Fruit fly (Drosophila melanogaster) whole organism, embryonic: Measurements from ENCODE around the gene CG11679.

ENCODE experiments used
- Adf1 ChIP-seq: fragments of 200-800 bp; sonication (Bioruptor generic); IDR thresholded peaks from 2 replicates; pipeline ENCODE4 v1.3.6; 2022; ENCODE audit warnings: missing biosample characterization, missing genetic modification characterization
- Atf6 ChIP-seq: fragments of 200-800 bp; sonication (Bioruptor generic); IDR thresholded peaks from 2 replicates; pipeline ENCODE4 v1.3.6; 2022; ENCODE audit warnings: missing biosample characterization, missing genetic modification characterization
- B-H2 ChIP-seq: fragments of 200-800 bp; sonication (Bioruptor generic); optimal IDR thresholded peaks from 2 replicates; lab custom pipeline; 2018; ENCODE audit warnings: missing biosample characterization, mild to moderate bottlenecking, missing genetic modification characterization
- CG10431 ChIP-seq: fragments of 200-800 bp; sonication (Bioruptor generic); optimal IDR thresholded peaks from 3 replicates; lab custom pipeline; 2018; ENCODE audit warnings: missing biosample characterization, mild to moderate bottlenecking, missing genetic modification characterization
- CG11247 ChIP-seq: fragments of 200-800 bp; sonication (Bioruptor generic); IDR thresholded peaks from 2 replicates; pipeline ENCODE4 v1.3.6; 2022; ENCODE audit warnings: missing biosample characterization, missing genetic modification characterization
- CG13624 ChIP-seq: fragments of 200-800 bp; sonication (Bioruptor generic); optimal IDR thresholded peaks from 2 replicates; lab custom pipeline; 2016; ENCODE audit warnings: missing biosample characterization, missing genetic modification characterization
- CG14441 ChIP-seq: fragments of 200-800 bp; sonication (Bioruptor generic); IDR thresholded peaks from 2 replicates; pipeline ENCODE4 v1.3.6; 2022; ENCODE audit warnings: missing biosample characterization, missing genetic modification characterization
- CG17186 ChIP-seq: fragments of 200-800 bp; sonication (Bioruptor generic); optimal IDR thresholded peaks from 3 replicates; lab custom pipeline; 2017; ENCODE audit warnings: missing biosample characterization, missing genetic modification reagents, missing genetic modification characterization
- CG1792 ChIP-seq: fragments of 200-800 bp; sonication (Bioruptor generic); optimal IDR thresholded peaks from 2 replicates; lab custom pipeline; 2016; ENCODE audit warnings: missing biosample characterization, missing genetic modification characterization
- CG2116 ChIP-seq: fragments of 200-800 bp; sonication (Bioruptor generic); optimal IDR thresholded peaks from 3 replicates; lab custom pipeline; 2018; ENCODE audit warnings: missing biosample characterization, mild to moderate bottlenecking, missing genetic modification characterization
- CG33213 ChIP-seq: fragments of 200-800 bp; sonication (Bioruptor generic); optimal IDR thresholded peaks from 3 replicates; lab custom pipeline; 2016; ENCODE audit warnings: missing biosample characterization, missing genetic modification characterization
- CG34422 ChIP-seq: fragments of 200-800 bp; sonication (Bioruptor generic); IDR thresholded peaks from 3 replicates; pipeline ENCODE4 v1.3.6; 2022; ENCODE audit warnings: missing biosample characterization, missing genetic modification characterization
- CG4617 ChIP-seq: fragments of 200-800 bp; sonication (Bioruptor generic); optimal IDR thresholded peaks from 3 replicates; lab custom pipeline; 2016; ENCODE audit warnings: missing biosample characterization, missing genetic modification characterization, borderline replicate concordance
- CG7963 ChIP-seq: fragments of 200-800 bp; sonication (Bioruptor generic); IDR thresholded peaks from 3 replicates; pipeline ENCODE4 v1.3.6; 2022; ENCODE audit warnings: missing biosample characterization, missing genetic modification characterization; ENCODE audit not compliant: partially characterized antibody
- CG8924 ChIP-seq: fragments of 200-800 bp; optimal IDR thresholded peaks from 3 replicates; lab custom pipeline; 2019; ENCODE audit warnings: missing biosample characterization, mild to moderate bottlenecking, missing genetic modification characterization, moderate library complexity
- CG9797 ChIP-seq: fragments of 200-800 bp; sonication (Bioruptor generic); optimal IDR thresholded peaks from 3 replicates; lab custom pipeline; 2018; ENCODE audit warnings: missing biosample characterization, mild to moderate bottlenecking, missing genetic modification characterization
- Dip3 ChIP-seq: fragments of 200-800 bp; sonication (Bioruptor generic); optimal IDR thresholded peaks from 3 replicates; lab custom pipeline; 2016; ENCODE audit warnings: missing biosample characterization, missing genetic modification characterization
- Dll ChIP-seq: fragments of 200-800 bp; sonication (Bioruptor generic); IDR thresholded peaks from 4 replicates; pipeline ENCODE4 v1.3.6; 2022; ENCODE audit warnings: missing biosample characterization, missing genetic modification characterization; ENCODE audit not compliant: partially characterized antibody
- Elba2 ChIP-seq: fragments of 200-800 bp; sonication (Bioruptor generic); optimal IDR thresholded peaks from 3 replicates; lab custom pipeline; 2016; ENCODE audit warnings: missing biosample characterization, missing genetic modification characterization
- Hmr ChIP-seq: fragments of 200-800 bp; sonication (Bioruptor generic); optimal IDR thresholded peaks from 3 replicates; lab custom pipeline; 2017; ENCODE audit warnings: mild to moderate bottlenecking, missing biosample characterization, missing genetic modification reagents, missing genetic modification characterization
- MESR4 ChIP-seq: fragments of 200-800 bp; sonication (Bioruptor generic); optimal IDR thresholded peaks from 2 replicates; lab custom pipeline; 2018; ENCODE audit warnings: missing biosample characterization, mild to moderate bottlenecking, missing genetic modification characterization, moderate library complexity
- NC2α ChIP-seq: fragments of 200-800 bp; sonication (Bioruptor generic); optimal IDR thresholded peaks from 2 replicates; lab custom pipeline; 2016; ENCODE audit warnings: missing biosample characterization, missing genetic modification characterization
- NFAT ChIP-seq: fragments of 200-800 bp; sonication (Bioruptor generic); IDR thresholded peaks from 2 replicates; pipeline ENCODE4 v1.3.6; 2022; ENCODE audit warnings: missing biosample characterization, missing genetic modification characterization
- Opbp ChIP-seq: fragments of 200-800 bp; sonication (Bioruptor generic); IDR thresholded peaks from 3 replicates; pipeline ENCODE4 v1.3.6; 2022; ENCODE audit warnings: missing biosample characterization, missing genetic modification characterization; ENCODE audit not compliant: partially characterized antibody
- Sin3A ChIP-seq: fragments of >200 bp; optimal IDR thresholded peaks from 2 replicates; lab custom pipeline; 2018
- YL-1 ChIP-seq: fragments of 200-800 bp; sonication (Bioruptor generic); optimal IDR thresholded peaks from 3 replicates; lab custom pipeline; 2017; ENCODE audit warnings: missing biosample characterization, mild to moderate bottlenecking, missing genetic modification characterization
- bigmax ChIP-seq: fragments of 200-800 bp; sonication (Bioruptor generic); optimal IDR thresholded peaks from 2 replicates; lab custom pipeline; 2018; ENCODE audit warnings: missing biosample characterization, mild to moderate bottlenecking, missing genetic modification characterization
- dm ChIP-seq: fragments of 200-800 bp; sonication (Bioruptor generic); optimal IDR thresholded peaks from 3 replicates; lab custom pipeline; 2016; ENCODE audit warnings: missing biosample characterization, missing genetic modification characterization
- dpn ChIP-seq, 2 experiments: fragments of 200-800 bp; sonication (Bioruptor generic); optimal IDR thresholded peaks; 3 replicates each; lab custom pipeline; 2016; ENCODE audit warnings: missing biosample characterization in 2 of 2, missing genetic modification characterization in 2 of 2
- fd102C ChIP-seq: fragments of 200-800 bp; sonication (Bioruptor generic); optimal IDR thresholded peaks from 2 replicates; lab custom pipeline; 2018; ENCODE audit warnings: missing biosample characterization, mild to moderate bottlenecking, missing genetic modification characterization, moderate library complexity
- gfzf ChIP-seq: fragments of 200-800 bp; sonication (Bioruptor generic); optimal IDR thresholded peaks from 2 replicates; lab custom pipeline; 2016; ENCODE audit warnings: missing biosample characterization, mild to moderate bottlenecking, missing genetic modification characterization, moderate library complexity
- gt ChIP-seq: fragments of 200-800 bp; sonication (Bioruptor generic); IDR thresholded peaks from 2 replicates; pipeline ENCODE4 v1.3.6; 2022; ENCODE audit warnings: missing biosample characterization, missing genetic modification characterization
- kay ChIP-seq: fragments of 200-800 bp; sonication (Bioruptor generic); optimal IDR thresholded peaks from 2 replicates; lab custom pipeline; 2016; ENCODE audit warnings: missing biosample characterization, missing genetic modification characterization
- kni ChIP-seq: fragments of 200-800 bp; sonication (Bioruptor generic); optimal IDR thresholded peaks from 3 replicates; lab custom pipeline; 2017; ENCODE audit warnings: mild to moderate bottlenecking, missing biosample characterization, missing genetic modification reagents, missing genetic modification characterization
- mld ChIP-seq: fragments of 200-800 bp; sonication (Bioruptor generic); IDR thresholded peaks from 3 replicates; pipeline ENCODE4 v1.3.6; 2022; ENCODE audit warnings: missing biosample characterization, missing genetic modification characterization; ENCODE audit not compliant: partially characterized antibody
- onecut ChIP-seq: fragments of 200-800 bp; sonication (Bioruptor generic); IDR thresholded peaks from 2 replicates; pipeline ENCODE4 v1.3.6; 2022; ENCODE audit warnings: missing biosample characterization, missing genetic modification characterization
- org-1 ChIP-seq: fragments of 200-800 bp; sonication (Bioruptor generic); optimal IDR thresholded peaks from 2 replicates; lab custom pipeline; 2017; ENCODE audit warnings: missing biosample characterization, missing genetic modification characterization
- p53 ChIP-seq: fragments of 200-800 bp; sonication (Bioruptor generic); optimal IDR thresholded peaks from 2 replicates; lab custom pipeline; 2016; ENCODE audit warnings: missing biosample characterization, missing genetic modification characterization
- pb ChIP-seq: fragments of 200-800 bp; sonication (Bioruptor generic); optimal IDR thresholded peaks from 3 replicates; lab custom pipeline; 2016; ENCODE audit warnings: missing biosample characterization, missing genetic modification characterization
- phol ChIP-seq: fragments of 200-800 bp; sonication (Bioruptor generic); optimal IDR thresholded peaks from 3 replicates; lab custom pipeline; 2018; ENCODE audit warnings: missing biosample characterization, mild to moderate bottlenecking, missing genetic modification characterization, moderate library complexity
- psq ChIP-seq: fragments of 200-800 bp; sonication (Bioruptor generic); optimal IDR thresholded peaks from 2 replicates; lab custom pipeline; 2017; ENCODE audit warnings: missing biosample characterization, missing genetic modification characterization
- ro ChIP-seq: fragments of 200-800 bp; sonication (Bioruptor generic); IDR thresholded peaks from 2 replicates; pipeline ENCODE4 v1.3.6; 2022; ENCODE audit warnings: missing biosample characterization, missing genetic modification characterization
- salm ChIP-seq: fragments of 200-800 bp; sonication (Bioruptor generic); optimal IDR thresholded peaks from 2 replicates; lab custom pipeline; 2018; ENCODE audit warnings: missing biosample characterization, mild to moderate bottlenecking, missing genetic modification characterization
- slp2 ChIP-seq: fragments of 200-800 bp; sonication (Bioruptor generic); optimal IDR thresholded peaks from 2 replicates; lab custom pipeline; 2016; ENCODE audit warnings: missing biosample characterization, missing genetic modification characterization
- tin ChIP-seq: fragments of 200-800 bp; sonication (Bioruptor generic); optimal IDR thresholded peaks from 3 replicates; lab custom pipeline; 2016; ENCODE audit warnings: missing biosample characterization, missing genetic modification characterization
- trem ChIP-seq: fragments of 200-800 bp; optimal IDR thresholded peaks from 3 replicates; lab custom pipeline; 2019; ENCODE audit warnings: missing biosample characterization, mild to moderate bottlenecking, missing genetic modification characterization, moderate library complexity
- unc-4 ChIP-seq: fragments of 200-800 bp; sonication (Bioruptor generic); IDR thresholded peaks from 2 replicates; pipeline ENCODE4 v1.3.6; 2022; ENCODE audit warnings: missing biosample characterization, missing genetic modification characterization; ENCODE audit not compliant: partially characterized antibody

CG11679 gene

DNA sequence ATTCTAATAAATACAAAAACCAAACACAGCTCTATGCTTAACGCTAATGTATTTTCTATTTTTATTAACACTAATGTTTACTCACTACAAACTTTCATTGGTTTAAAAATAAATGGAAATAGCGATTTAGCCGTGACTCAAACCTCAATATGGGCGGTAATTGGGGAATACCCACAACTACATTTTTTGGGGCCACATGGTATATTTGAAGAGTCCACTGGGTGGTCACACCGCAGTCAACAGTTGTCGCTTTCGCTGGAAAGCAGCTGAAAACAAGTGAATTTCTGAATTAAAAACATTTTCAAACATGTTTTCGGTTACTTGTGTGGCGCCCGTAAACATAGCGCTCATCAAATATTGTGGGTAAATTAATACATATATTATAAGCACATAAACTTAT is 10.2 kb upstream of the CG11679 start, which contains the start of gene Mvd (continued):
- TF ChIP-seq p53 (GFP tag; lab: Kevin White, UChicago), result no peak
- peak; percentile 60 for TF ChIP-seq phol (tag; lab: Kevin White, UChicago)
- TF ChIP-seq CG8924, result peak; percentile 5
- no peak for TF ChIP-seq kni (GFP tag; lab: Kevin White, UChicago)
- peak; percentile 48 for TF ChIP-seq trem (tag; lab: Kevin White, UChicago)
- peak; percentile 60 for TF ChIP-seq CG2116 (GFP tag; lab: Kevin White, UChicago)
- TF ChIP-seq CG4617 (GFP tag; lab: Kevin White, UChicago), result peak; percentile 18
- TF ChIP-seq CG33213 (GFP tag; lab: Kevin White, UChicago), result peak; percentile 31
- TF ChIP-seq ro, result no peak
- TF ChIP-seq Adf1, result peak; percentile 8; the same call in 1 of the 2 replicates
- TF ChIP-seq B-H2 (GFP tag; lab: Kevin White, UChicago), result peak; percentile 10
- TF ChIP-seq gfzf, result peak; percentile 94
- no peak for TF ChIP-seq gt (GFP tag; lab: Robert Waterston, UW)

DNA sequence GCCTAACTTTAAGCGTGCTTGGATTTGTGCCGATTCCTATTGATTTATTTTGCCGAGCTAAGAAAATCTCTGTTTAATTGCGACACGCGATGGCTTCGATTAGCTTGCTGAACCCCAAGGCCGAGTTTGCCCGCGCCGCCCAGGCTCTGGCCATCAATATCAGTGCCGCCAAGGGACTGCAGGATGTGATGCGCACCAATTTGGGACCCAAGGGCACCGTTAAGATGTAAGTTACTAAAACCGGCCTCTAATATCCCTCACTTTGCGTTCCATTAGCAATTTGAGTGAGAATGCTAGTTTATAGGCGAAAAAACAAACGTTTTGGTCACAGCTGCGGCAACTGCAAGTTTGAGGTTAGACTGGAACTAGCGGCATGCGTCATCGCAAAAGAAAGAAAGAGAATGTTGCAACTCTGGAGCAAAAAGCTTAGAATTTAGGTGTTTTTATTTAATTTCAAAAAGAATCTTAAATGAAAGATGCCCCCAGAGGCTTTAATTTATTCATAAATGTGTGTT is 8.0 kb upstream of the CG11679 start:
- TF ChIP-seq CG9797 (GFP tag; lab: Kevin White, UChicago) (peak; percentile 8), kay (peak; percentile 76), Atf6 (GFP tag; lab: Robert Waterston, UW) (no peak), Sin3A (lab: Kevin White, UChicago) (peak; percentile 66), Opbp (GFP tag; lab: Robert Waterston, UW) (peak; percentile 19; the same call in 1 of the 3 replicates), CG1792 (GFP tag; lab: Kevin White, UChicago) (no peak), unc-4 (0 out of 2 replicates have a peak, but pooled peaks have one; percentile 9), salm (tag; lab: Kevin White, UChicago) (no peak), pb (GFP tag; lab: Kevin White, UChicago) (no peak), CG13624 (GFP tag; lab: Kevin White, UChicago) (peak; percentile 0), mld (GFP tag; lab: Robert Waterston, UW) (0 out of 3 replicates have a peak, but pooled peaks have one; percentile 23), dm (peak; percentile 42), Dll (GFP tag; lab: Robert Waterston, UW) (no peak), CG7963 (GFP tag; lab: Robert Waterston, UW) (no peak), org-1 (GFP tag; lab: Kevin White, UChicago) (no peak), Elba2 (GFP tag; lab: Kevin White, UChicago) (peak; percentile 69), CG34422 (GFP tag; lab: Robert Waterston, UW) (peak; percentile 50; the same call in 1 of the 3 replicates), MESR4 (GFP tag; lab: Kevin White, UChicago) (peak; percentile 80), YL-1 (GFP tag; lab: Kevin White, UChicago) (peak; percentile 49), bigmax (peak; percentile 96), CG4617 (GFP tag; lab: Kevin White, UChicago) (peak; percentile 55)
- TF ChIP-seq, all 482 proteins: peak for 14

DNA sequence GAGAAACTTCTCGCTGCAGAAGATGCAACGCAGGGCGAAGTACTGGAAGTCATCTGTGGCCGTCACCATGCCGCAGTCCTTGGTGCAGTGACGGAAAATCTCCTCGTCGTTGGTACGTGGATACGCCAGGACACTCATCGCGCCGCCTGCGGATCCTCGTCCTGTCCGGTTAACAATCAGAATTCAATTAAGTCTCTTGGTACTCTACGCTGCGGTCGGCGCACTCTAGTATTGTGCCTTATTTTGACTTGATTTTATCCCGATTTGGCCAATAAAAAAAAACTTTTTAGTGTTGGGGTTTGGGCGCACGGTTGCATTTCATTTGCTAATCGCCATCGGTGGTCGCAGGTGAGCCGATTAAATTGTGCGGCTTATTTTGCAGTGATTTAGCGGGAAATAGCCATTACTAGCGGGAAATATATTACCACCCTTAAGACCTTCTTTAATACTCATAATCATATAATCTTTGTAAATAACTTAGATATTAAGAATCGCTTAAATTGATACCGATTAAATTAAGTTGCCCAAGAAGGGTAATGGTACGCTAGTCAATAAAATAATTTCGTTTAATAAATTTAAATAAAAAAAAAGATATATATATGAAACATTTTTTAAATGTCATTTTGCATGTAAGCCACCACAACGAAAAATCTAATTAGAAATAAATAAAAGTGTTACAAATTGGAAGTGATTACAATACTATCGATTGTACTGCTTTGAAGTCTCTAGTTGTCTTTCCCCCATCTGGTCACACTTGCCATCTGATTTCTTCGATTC is 7.3 kb upstream of the CG11679 start, which contains the start of the genes CG8944 and CCT6:
TSS of gene CG8944 (minus strand) at position 327 of the 777 bp plus-strand sequence.
TSS of gene CCT6 (plus strand) at position 744 of the 777 bp plus-strand sequence.
- no peak for TF ChIP-seq NFAT (GFP tag; lab: Robert Waterston, UW)
- TF ChIP-seq CG9797 (GFP tag; lab: Kevin White, UChicago), result peak; percentile 28
- peak in 1 of 2 experiments; percentile 21 for TF ChIP-seq dpn (GFP tag; optimal IDR thresholded peaks at IDR 0.05; lab: Kevin White, UChicago)
- peak; percentile 14 for TF ChIP-seq tin (GFP tag; lab: Kevin White, UChicago)
- no peak for TF ChIP-seq Dip3 (GFP tag; lab: Kevin White, UChicago)
- no peak for TF ChIP-seq CG11247
- no peak for TF ChIP-seq CG14441 (GFP tag; lab: Robert Waterston, UW)
- no peak for TF ChIP-seq slp2 (GFP tag; lab: Kevin White, UChicago)
- no peak for TF ChIP-seq fd102C (GFP tag; lab: Kevin White, UChicago)
- no peak for TF ChIP-seq Hmr
- no peak for TF ChIP-seq CG17186 (GFP tag; lab: Kevin White, UChicago)
- TF ChIP-seq psq (GFP tag; lab: Kevin White, UChicago), result no peak
- no peak for TF ChIP-seq NC2α (GFP tag; lab: Kevin White, UChicago)
- no peak for TF ChIP-seq onecut (GFP tag; lab: Robert Waterston, UW)
- no peak for TF ChIP-seq CG10431
